Fruit fly (Drosophila melanogaster): Measurements from ENCODE around the gene Pus7.

Gene Pus7

DNA sequence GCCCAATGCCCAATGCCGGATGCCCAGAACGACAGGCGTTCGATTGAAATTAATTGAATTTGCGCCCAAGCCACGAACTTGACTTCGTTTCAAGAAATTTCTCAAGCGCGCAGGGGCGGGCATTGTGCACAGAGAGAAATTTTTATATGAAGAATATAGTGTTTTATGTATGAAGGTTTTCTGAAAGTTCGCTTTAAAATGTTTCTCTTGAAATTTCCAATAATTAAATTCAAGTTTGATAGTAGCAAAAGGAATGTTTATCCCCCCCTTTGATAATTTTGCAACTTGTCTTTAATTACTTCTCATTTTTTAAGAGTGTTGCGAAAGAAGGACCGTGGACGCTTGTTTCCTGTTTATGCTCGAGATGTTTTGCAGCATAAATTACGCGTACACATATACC lies 34.1 kb downstream of the Pus7 start:
- TF ChIP-seq Clk (GFP tag; optimal IDR thresholded peaks at IDR 0.05) (no peak), toe (GFP tag; optimal IDR thresholded peaks at IDR 0.05) (no peak), Hr96 (GFP tag; optimal IDR thresholded peaks at IDR 0.05) (no peak), Crg-1 (GFP tag; optimal IDR thresholded peaks at IDR 0.05) (no peak), CG33017 (tag; optimal IDR thresholded peaks at IDR 0.05) (no peak), CG12768 (GFP tag; optimal IDR thresholded peaks at IDR 0.05) (no peak), cic (GFP tag; optimal IDR thresholded peaks at IDR 0.05) (no peak), CG11617 (GFP tag; optimal IDR thresholded peaks at IDR 0.05) (no peak), CG14711 (tag; optimal IDR thresholded peaks at IDR 0.05) (no peak), bab1 (GFP tag; optimal IDR thresholded peaks at IDR 0.05) (no peak), CG1620 (GFP tag; optimal IDR thresholded peaks at IDR 0.05) (no peak), kay (GFP tag; ENCODE audit: borderline replicate concordance) (no peak), cnc (optimal IDR thresholded peaks at IDR 0.05) (no peak), tj (GFP tag; optimal IDR thresholded peaks at IDR 0.05) (no peak)

DNA sequence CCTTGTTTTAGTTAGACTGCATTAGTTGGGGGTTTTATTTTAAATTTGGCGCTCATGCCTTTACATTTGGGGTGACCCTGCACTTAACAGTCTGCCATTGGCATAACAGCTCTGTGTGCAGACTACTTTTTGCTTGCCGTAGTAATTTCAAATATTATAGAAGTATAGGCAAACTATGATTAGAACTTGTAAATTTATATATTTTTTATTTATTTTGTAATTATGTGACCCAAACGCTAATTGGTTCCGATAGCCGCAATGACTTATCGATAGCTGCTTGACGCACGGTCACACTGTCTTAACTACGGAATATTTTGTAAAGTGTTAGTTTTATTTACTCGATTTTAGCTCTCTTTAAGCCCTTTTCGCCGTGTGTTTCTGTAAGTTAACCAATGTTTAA lies 34.9 kb downstream of the Pus7 start, which contains the start of gene rhea:
Gene rhea (plus strand): TSS at position 292 of the 400 bp plus-strand sequence.
- TF ChIP-seq kay (GFP tag; ENCODE audit: borderline replicate concordance) (peak; percentile 1), CG14711 (tag; optimal IDR thresholded peaks at IDR 0.05) (peak; percentile 37), CG1620 (GFP tag; optimal IDR thresholded peaks at IDR 0.05) (peak; percentile 5), Hr96 (GFP tag; optimal IDR thresholded peaks at IDR 0.05) (no peak), Mnt (GFP tag; optimal IDR thresholded peaks at IDR 0.05) (no peak), tj (GFP tag; optimal IDR thresholded peaks at IDR 0.05) (peak; percentile 53), bab1 (GFP tag; optimal IDR thresholded peaks at IDR 0.05) (peak; percentile 47), CG11617 (GFP tag; optimal IDR thresholded peaks at IDR 0.05) (peak; percentile 6), CG5204 (GFP tag; optimal IDR thresholded peaks at IDR 0.05) (peak; percentile 0)

dm6 chr3L:8545473-8545872 lies 35.7 kb downstream of the Pus7 start:
- TF ChIP-seq CG12768 (GFP tag; optimal IDR thresholded peaks at IDR 0.05) (peak; percentile 9), CG33017 (tag; optimal IDR thresholded peaks at IDR 0.05) (no peak)

- TF ChIP-seq bab1 (GFP tag; optimal IDR thresholded peaks at IDR 0.05), result peak; percentile 21
- peak; percentile 97 for TF ChIP-seq kay (GFP tag; ENCODE audit: borderline replicate concordance)
- no peak for TF ChIP-seq CG5204 (GFP tag; optimal IDR thresholded peaks at IDR 0.05)
- TF ChIP-seq cnc (optimal IDR thresholded peaks at IDR 0.05), result no peak
- TF ChIP-seq ovo (GFP tag; optimal IDR thresholded peaks at IDR 0.05), result no peak
- TF ChIP-seq CG7045 (GFP tag; optimal IDR thresholded peaks at IDR 0.05), result peak; percentile 4
- TF ChIP-seq CG14711 (tag; optimal IDR thresholded peaks at IDR 0.05), result peak; percentile 28
- TF ChIP-seq Crg-1 (GFP tag; optimal IDR thresholded peaks at IDR 0.05), result peak; percentile 25
- peak; percentile 12 for TF ChIP-seq Clk (GFP tag; optimal IDR thresholded peaks at IDR 0.05)
- TF ChIP-seq Hr96 (GFP tag; optimal IDR thresholded peaks at IDR 0.05), result no peak
- TF ChIP-seq cic (GFP tag; optimal IDR thresholded peaks at IDR 0.05), result peak; percentile 66
- TF ChIP-seq Mnt (GFP tag; optimal IDR thresholded peaks at IDR 0.05), result peak; percentile 86
- peak; percentile 56 for TF ChIP-seq CG33017 (tag; optimal IDR thresholded peaks at IDR 0.05)
- TF ChIP-seq tj (GFP tag; optimal IDR thresholded peaks at IDR 0.05), result peak; percentile 65
- TF ChIP-seq CG1620 (GFP tag; optimal IDR thresholded peaks at IDR 0.05), result peak; percentile 30
- peak; percentile 47 for TF ChIP-seq CG7101 (tag; optimal IDR thresholded peaks at IDR 0.05)
- TF ChIP-seq CG11617 (GFP tag; optimal IDR thresholded peaks at IDR 0.05), result peak; percentile 49
- peak; percentile 48 for TF ChIP-seq toe (GFP tag; optimal IDR thresholded peaks at IDR 0.05)
- peak; percentile 67 for TF ChIP-seq CG12768 (GFP tag; optimal IDR thresholded peaks at IDR 0.05)
- TF ChIP-seq pad (GFP tag; optimal IDR thresholded peaks at IDR 0.05), result peak; percentile 43
These were observed 36.6 kb downstream of the Pus7 start for dm6 chr3L:8546355-8546771.

dm6 chr3L:8547104-8547523 lies 37.3 kb downstream of the Pus7 start:
- TF ChIP-seq CG7045 (GFP tag; optimal IDR thresholded peaks at IDR 0.05) (peak; percentile 37), Clk (GFP tag; optimal IDR thresholded peaks at IDR 0.05) (no peak), CG5204 (GFP tag; optimal IDR thresholded peaks at IDR 0.05) (peak; percentile 29), cic (GFP tag; optimal IDR thresholded peaks at IDR 0.05) (peak; percentile 81), Mnt (GFP tag; optimal IDR thresholded peaks at IDR 0.05) (no peak), CG33017 (tag; optimal IDR thresholded peaks at IDR 0.05) (peak; percentile 65), CG1620 (GFP tag; optimal IDR thresholded peaks at IDR 0.05) (no peak), CG14711 (tag; optimal IDR thresholded peaks at IDR 0.05) (peak; percentile 52), CG11617 (GFP tag; optimal IDR thresholded peaks at IDR 0.05) (peak; percentile 41), Hr96 (GFP tag; optimal IDR thresholded peaks at IDR 0.05) (no peak), ovo (GFP tag; optimal IDR thresholded peaks at IDR 0.05) (no peak), CG7101 (tag; optimal IDR thresholded peaks at IDR 0.05) (peak; percentile 73), bab1 (GFP tag; optimal IDR thresholded peaks at IDR 0.05) (no peak), kay (GFP tag; ENCODE audit: borderline replicate concordance) (peak; percentile 91), CG12768 (GFP tag; optimal IDR thresholded peaks at IDR 0.05) (peak; percentile 16), toe (GFP tag; optimal IDR thresholded peaks at IDR 0.05) (peak; percentile 43), tj (GFP tag; optimal IDR thresholded peaks at IDR 0.05) (peak; percentile 30), cnc (optimal IDR thresholded peaks at IDR 0.05) (no peak), pad (GFP tag; optimal IDR thresholded peaks at IDR 0.05) (peak; percentile 14), Crg-1 (GFP tag; optimal IDR thresholded peaks at IDR 0.05) (no peak)

DNA sequence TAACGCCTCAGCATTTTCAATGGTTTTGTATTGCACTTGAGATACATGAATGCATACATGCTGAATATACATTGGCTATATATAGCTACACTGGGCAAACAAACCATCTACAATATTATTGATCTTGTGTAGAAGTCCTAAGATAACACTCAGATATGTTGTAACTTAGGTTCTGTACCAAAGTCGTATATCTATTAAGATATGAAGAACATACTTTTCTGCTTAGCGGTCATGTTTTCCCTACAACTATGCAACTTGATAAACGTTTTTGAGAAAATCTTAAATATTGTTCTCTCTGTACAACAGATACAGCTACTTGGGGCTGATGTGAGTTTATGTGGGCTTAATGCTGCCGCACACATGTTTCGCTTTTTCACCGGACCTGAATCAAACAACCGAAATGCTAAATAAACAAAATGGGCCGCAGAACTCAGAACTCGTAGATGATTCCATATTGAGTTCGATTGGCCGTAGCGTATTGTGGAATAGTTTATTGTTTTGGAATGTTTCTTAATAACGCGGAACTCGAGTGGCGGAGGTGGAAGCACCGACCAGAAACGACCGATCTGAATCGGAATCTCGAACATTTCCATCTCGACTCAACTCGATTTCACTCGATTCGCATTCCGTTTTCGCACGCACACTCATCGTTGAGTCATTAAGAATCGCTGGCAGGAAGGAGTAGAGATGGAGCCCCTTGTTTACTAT lies 39.5 kb downstream of the Pus7 start:
- peak; percentile 33 for TF ChIP-seq CG7101 (tag; optimal IDR thresholded peaks at IDR 0.05)
- no peak for TF ChIP-seq Crg-1 (GFP tag; optimal IDR thresholded peaks at IDR 0.05)
- TF ChIP-seq Mnt (GFP tag; optimal IDR thresholded peaks at IDR 0.05), result no peak
- peak; percentile 28 for TF ChIP-seq bab1 (GFP tag; optimal IDR thresholded peaks at IDR 0.05)
- TF ChIP-seq tj (GFP tag; optimal IDR thresholded peaks at IDR 0.05), result peak; percentile 97
- TF ChIP-seq CG14711 (tag; optimal IDR thresholded peaks at IDR 0.05), result peak; percentile 46
- TF ChIP-seq CG1620 (GFP tag; optimal IDR thresholded peaks at IDR 0.05), result no peak

Measured in whole organism, adult.